Fruit fly (Drosophila melanogaster) whole organism, embryonic: Measurements from ENCODE around the gene CG10621.

Experiments
- Antp ChIP-seq: fragments of 200-800 bp; sonication (Bioruptor generic); optimal IDR thresholded peaks from 3 replicates; lab custom pipeline; 2016; ENCODE audit warnings: missing biosample characterization, missing genetic modification characterization
- Bgb ChIP-seq: fragments of 200-800 bp; sonication (Bioruptor generic); IDR thresholded peaks from 2 replicates; pipeline ENCODE4 v1.3.6; 2022; ENCODE audit warnings: missing biosample characterization, missing genetic modification characterization; ENCODE audit not compliant: partially characterized antibody
- CG10267 ChIP-seq: fragments of 200-800 bp; sonication (Bioruptor generic); optimal IDR thresholded peaks from 2 replicates; lab custom pipeline; 2018; ENCODE audit warnings: missing biosample characterization, mild to moderate bottlenecking, missing genetic modification characterization, moderate library complexity
- CG12659 ChIP-seq: fragments of 200-800 bp; sonication (Bioruptor generic); optimal IDR thresholded peaks from 3 replicates; lab custom pipeline; 2017; ENCODE audit warnings: mild to moderate bottlenecking, missing biosample characterization, missing genetic modification reagents, missing genetic modification characterization
- CG14860 ChIP-seq: fragments of 200-800 bp; sonication (Bioruptor generic); IDR thresholded peaks from 3 replicates; pipeline ENCODE4 v1.3.6; 2022; ENCODE audit warnings: missing biosample characterization, missing genetic modification characterization; ENCODE audit not compliant: partially characterized antibody
- CG15073 ChIP-seq: fragments of 200-800 bp; sonication (Bioruptor generic); optimal IDR thresholded peaks from 2 replicates; lab custom pipeline; 2016; ENCODE audit warnings: missing biosample characterization, missing genetic modification characterization
- CG15514 ChIP-seq: fragments of 200-800 bp; sonication (Bioruptor generic); optimal IDR thresholded peaks from 3 replicates; lab custom pipeline; 2017; ENCODE audit warnings: missing biosample characterization, missing genetic modification characterization, mild to moderate bottlenecking, moderate library complexity, missing genetic modification reagents
- CG18011 ChIP-seq: fragments of 200-800 bp; sonication (Bioruptor generic); optimal IDR thresholded peaks from 2 replicates; lab custom pipeline; 2017; ENCODE audit warnings: missing biosample characterization, missing genetic modification characterization, mild to moderate bottlenecking, moderate library complexity, missing genotype
- CG2678 ChIP-seq: fragments of 200-800 bp; sonication (Bioruptor generic); optimal IDR thresholded peaks from 3 replicates; lab custom pipeline; 2019; ENCODE audit warnings: missing biosample characterization, mild to moderate bottlenecking, missing genetic modification characterization, moderate library complexity
- CG31365 ChIP-seq: fragments of 200-800 bp; sonication (Bioruptor generic); optimal IDR thresholded peaks from 2 replicates; lab custom pipeline; 2018; ENCODE audit warnings: missing biosample characterization, mild to moderate bottlenecking, missing genetic modification characterization
- CG3281 ChIP-seq: fragments of 200-800 bp; sonication (Bioruptor generic); optimal IDR thresholded peaks from 3 replicates; lab custom pipeline; 2017; ENCODE audit warnings: missing biosample characterization, mild to moderate bottlenecking, missing genetic modification characterization
- CG3838 ChIP-seq: fragments of 200-800 bp; sonication (Bioruptor generic); optimal IDR thresholded peaks from 3 replicates; lab custom pipeline; 2016; ENCODE audit warnings: missing biosample characterization, missing genetic modification characterization
- CG3847 ChIP-seq: fragments of 200-800 bp; sonication (Bioruptor generic); IDR thresholded peaks from 2 replicates; pipeline ENCODE4 v1.3.6; 2022; ENCODE audit warnings: missing biosample characterization, missing genetic modification characterization
- CG4282 ChIP-seq: fragments of 200-800 bp; sonication (Bioruptor generic); optimal IDR thresholded peaks from 2 replicates; lab custom pipeline; 2016; ENCODE audit warnings: missing biosample characterization, missing genetic modification characterization
- CG6791 ChIP-seq: fragments of 200-800 bp; sonication (Bioruptor generic); IDR thresholded peaks from 3 replicates; pipeline ENCODE4 v1.3.6; 2022; ENCODE audit warnings: missing biosample characterization, missing genetic modification characterization; ENCODE audit not compliant: partially characterized antibody
- CG7556 ChIP-seq: fragments of 200-800 bp; sonication (Bioruptor generic); optimal IDR thresholded peaks from 2 replicates; lab custom pipeline; 2017; ENCODE audit warnings: missing biosample characterization, mild to moderate bottlenecking, missing genetic modification characterization
- D19A ChIP-seq: fragments of 200-800 bp; optimal IDR thresholded peaks from 3 replicates; lab custom pipeline; 2019; ENCODE audit warnings: missing biosample characterization, mild to moderate bottlenecking, missing genetic modification characterization, moderate library complexity
- Dip3 ChIP-seq: fragments of 200-800 bp; sonication (Bioruptor generic); optimal IDR thresholded peaks from 3 replicates; lab custom pipeline; 2016; ENCODE audit warnings: missing biosample characterization, missing genetic modification characterization
- E2f2 ChIP-seq: fragments of 200-800 bp; sonication (Bioruptor generic); IDR thresholded peaks from 2 replicates; pipeline ENCODE4 v1.3.6; 2022; ENCODE audit warnings: missing biosample characterization, missing genetic modification characterization
- Eip74EF ChIP-seq, 2 experiments: fragments of 200-800 bp in 1 of 2; fragments of >200 bp in 1 of 2; sonication (Bioruptor generic) in 1 of 2; optimal IDR thresholded peaks; 2 replicates each; lab custom pipeline; 2017 to 2019; ENCODE audit warnings: missing biosample characterization in 2 of 2, missing genetic modification characterization in 2 of 2, mild to moderate bottlenecking in 1 of 2, moderate library complexity in 1 of 2
- Hsf ChIP-seq: fragments of 200-800 bp; sonication (Bioruptor generic); optimal IDR thresholded peaks from 3 replicates; lab custom pipeline; 2016; ENCODE audit warnings: missing biosample characterization, missing genetic modification characterization
- NfI ChIP-seq: fragments of 200-800 bp; sonication (Bioruptor generic); optimal IDR thresholded peaks from 3 replicates; lab custom pipeline; 2018; ENCODE audit warnings: missing biosample characterization, mild to moderate bottlenecking, missing genetic modification characterization, moderate library complexity
- PHDP ChIP-seq: fragments of 200-800 bp; sonication (Bioruptor generic); optimal IDR thresholded peaks from 3 replicates; lab custom pipeline; 2018; ENCODE audit warnings: missing biosample characterization, mild to moderate bottlenecking, missing genetic modification characterization, moderate library complexity
- Ptx1 ChIP-seq: fragments of 200-800 bp; sonication (Bioruptor generic); IDR thresholded peaks from 2 replicates; pipeline ENCODE4 v1.3.6; 2022; ENCODE audit warnings: missing biosample characterization, missing genetic modification characterization
- Sox100B ChIP-seq: fragments of 200-800 bp; sonication (Bioruptor generic); optimal IDR thresholded peaks from 3 replicates; lab custom pipeline; 2018; ENCODE audit warnings: missing biosample characterization, mild to moderate bottlenecking, missing genetic modification characterization
- Sry-β ChIP-seq: fragments of 200-800 bp; sonication (Bioruptor generic); optimal IDR thresholded peaks from 2 replicates; lab custom pipeline; 2018; ENCODE audit warnings: missing biosample characterization, mild to moderate bottlenecking, missing genetic modification characterization, moderate library complexity
- chn ChIP-seq: fragments of 200-800 bp; sonication (Bioruptor generic); optimal IDR thresholded peaks from 2 replicates; lab custom pipeline; 2016; ENCODE audit warnings: missing biosample characterization, missing genetic modification characterization
- crp ChIP-seq, 2 experiments: fragments of 200-800 bp; sonication (Bioruptor generic); optimal IDR thresholded peaks; 2 replicates in 1 of 2; 3 replicates in 1 of 2; lab custom pipeline; 2017; ENCODE audit warnings: missing biosample characterization in 2 of 2, missing genetic modification characterization in 2 of 2, mild to moderate bottlenecking in 1 of 2, moderate library complexity in 1 of 2
- dati ChIP-seq: fragments of 200-800 bp; sonication (Bioruptor generic); IDR thresholded peaks from 2 replicates; pipeline ENCODE4 v1.3.6; 2022; ENCODE audit warnings: missing biosample characterization, missing genetic modification characterization
- gfzf ChIP-seq: fragments of 200-800 bp; sonication (Bioruptor generic); optimal IDR thresholded peaks from 2 replicates; lab custom pipeline; 2016; ENCODE audit warnings: missing biosample characterization, mild to moderate bottlenecking, missing genetic modification characterization, moderate library complexity
- hbn ChIP-seq: fragments of 200-800 bp; sonication (Bioruptor generic); IDR thresholded peaks from 2 replicates; pipeline ENCODE4 v1.3.6; 2022; ENCODE audit warnings: missing biosample characterization, missing genetic modification characterization; ENCODE audit not compliant: partially characterized antibody
- hkb ChIP-seq, 2 experiments: fragments of 200-800 bp in 1 of 2; fragments of >200 bp in 1 of 2; sonication (Bioruptor generic) in 1 of 2; IDR thresholded peaks in 1 of 2; optimal IDR thresholded peaks in 1 of 2; 2 replicates each; pipeline versions ENCODE4 v1.3.6 to Lab custom; 2017 to 2022; ENCODE audit warnings: missing biosample characterization in 1 of 2, missing genetic modification characterization in 1 of 2
- kah ChIP-seq: fragments of 200-800 bp; sonication (Bioruptor generic); optimal IDR thresholded peaks from 2 replicates; lab custom pipeline; 2018; ENCODE audit warnings: missing biosample characterization, mild to moderate bottlenecking, missing genetic modification characterization
- maf-S ChIP-seq: fragments of 200-800 bp; sonication (Bioruptor generic); optimal IDR thresholded peaks from 2 replicates; lab custom pipeline; 2016; ENCODE audit warnings: missing biosample characterization, missing genetic modification characterization
- nerfin-1 ChIP-seq: fragments of 200-800 bp; sonication (Bioruptor generic); optimal IDR thresholded peaks from 3 replicates; lab custom pipeline; 2019; ENCODE audit warnings: missing biosample characterization, mild to moderate bottlenecking, missing genetic modification characterization, moderate library complexity
- pb ChIP-seq: fragments of 200-800 bp; sonication (Bioruptor generic); optimal IDR thresholded peaks from 3 replicates; lab custom pipeline; 2016; ENCODE audit warnings: missing biosample characterization, missing genetic modification characterization
- pros ChIP-seq: fragments of 200-800 bp; sonication (Bioruptor generic); optimal IDR thresholded peaks from 3 replicates; lab custom pipeline; 2019; ENCODE audit warnings: missing biosample characterization, mild to moderate bottlenecking, missing genetic modification characterization, moderate library complexity
- rib ChIP-seq: fragments of 200-800 bp; sonication (Bioruptor generic); IDR thresholded peaks from 2 replicates; pipeline ENCODE4 v1.3.6; 2022; ENCODE audit warnings: missing biosample characterization, missing genetic modification characterization
- shn ChIP-seq: fragments of 200-800 bp; sonication (Bioruptor generic); optimal IDR thresholded peaks from 3 replicates; lab custom pipeline; 2016; ENCODE audit warnings: missing biosample characterization, missing genetic modification characterization
- sna ChIP-seq: fragments of 200-800 bp; sonication (Bioruptor generic); IDR thresholded peaks from 2 replicates; pipeline ENCODE4 v1.3.6; 2022; ENCODE audit warnings: missing biosample characterization, missing genetic modification characterization; ENCODE audit not compliant: partially characterized antibody
- sob ChIP-seq: fragments of 200-800 bp; sonication (Bioruptor generic); IDR thresholded peaks from 2 replicates; pipeline ENCODE4 v1.3.6; 2022; ENCODE audit warnings: missing biosample characterization, missing genetic modification characterization
- sr ChIP-seq: fragments of 200-800 bp; sonication (Bioruptor generic); IDR thresholded peaks from 3 replicates; pipeline ENCODE4 v1.3.6; 2022; ENCODE audit warnings: missing biosample characterization, missing genetic modification characterization
- tna ChIP-seq: fragments of 200-800 bp; sonication (Bioruptor generic); IDR thresholded peaks from 2 replicates; pipeline ENCODE4 v1.3.6; 2022; ENCODE audit warnings: missing biosample characterization, missing genetic modification characterization; ENCODE audit not compliant: partially characterized antibody
- twi ChIP-seq: fragments of 200-800 bp; optimal IDR thresholded peaks from 2 replicates; lab custom pipeline; 2019; ENCODE audit warnings: missing biosample characterization, mild to moderate bottlenecking, missing genetic modification characterization, moderate library complexity

Gene CG10621

dm6 chr2L:18974063-18974779 lies 20.0 kb upstream of the CG10621 start, which contains the start of the genes L2HGDH and CG10431 (continued):
- 0 out of 2 replicates have a peak, but pooled peaks have one; percentile 7 for TF ChIP-seq sob

DNA sequence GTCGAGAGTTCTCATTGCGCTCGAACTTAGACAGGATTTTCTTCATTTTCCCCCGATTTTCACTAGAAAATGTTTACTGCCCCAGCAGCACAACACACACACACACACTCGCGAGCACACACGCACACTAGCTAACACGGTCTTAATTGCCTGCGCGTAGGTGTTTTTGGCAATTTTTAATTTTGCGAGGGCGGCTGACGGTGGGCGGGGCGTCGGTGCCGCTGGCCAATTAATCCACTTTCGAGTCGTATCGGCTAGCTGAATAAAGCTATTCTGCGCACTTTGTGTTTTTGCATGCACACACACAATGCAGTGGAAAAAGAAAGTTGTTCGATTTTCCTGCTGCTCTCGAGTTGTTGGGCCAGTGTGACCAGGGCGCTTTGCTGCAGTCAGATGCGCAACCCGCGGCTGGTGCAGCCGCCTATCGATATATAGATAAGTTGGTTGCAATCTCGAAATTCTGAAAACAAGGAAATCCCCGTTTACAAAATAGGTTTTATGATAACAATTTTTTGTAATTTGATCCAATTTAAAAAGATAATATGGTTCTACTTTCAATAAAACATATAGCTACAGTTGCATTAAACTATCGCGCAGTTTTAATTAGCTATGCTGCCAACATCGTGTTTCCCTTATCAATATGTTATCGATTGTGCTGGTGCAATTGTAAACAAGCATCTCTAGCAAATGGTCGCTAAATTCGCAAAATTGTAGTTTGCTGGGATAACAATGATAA lies 14.3 kb upstream of the CG10621 start, which contains the start of the genes Nak and Tango6:
Gene Nak, minus strand, starts transcription at position 375 of the 736 bp plus-strand sequence.
Gene Tango6, plus strand, starts transcription at position 659 of the 736 bp plus-strand sequence.
- peak; percentile 83 for TF ChIP-seq CG6791 (GFP tag; lab: Robert Waterston, UW)
- peak; percentile 45 for TF ChIP-seq E2f2 (GFP tag; lab: Robert Waterston, UW)
- TF ChIP-seq rib (GFP tag; lab: Robert Waterston, UW), result peak; percentile 82
- TF ChIP-seq Ptx1 (GFP tag; lab: Robert Waterston, UW), result 0 out of 2 replicates have a peak, but pooled peaks have one; percentile 26
- peak; percentile 98 for TF ChIP-seq sna (GFP tag; lab: Robert Waterston, UW)
- TF ChIP-seq shn (GFP tag; lab: Kevin White, UChicago), result peak; percentile 23
- TF ChIP-seq gfzf (GFP tag; lab: Kevin White, UChicago), result peak; percentile 80
- TF ChIP-seq CG14860 (GFP tag; lab: Robert Waterston, UW), result peak; percentile 95
- TF ChIP-seq CG2678 (tag; lab: Kevin White, UChicago), result peak; percentile 28
- TF ChIP-seq CG31365 (tag; lab: Kevin White, UChicago), result no peak
- no peak for TF ChIP-seq pros (GFP tag; lab: Kevin White, UChicago)
- no peak for TF ChIP-seq CG18011 (GFP tag; lab: Kevin White, UChicago)
- TF ChIP-seq D19A (tag; lab: Kevin White, UChicago), result no peak
- peak; percentile 22 for TF ChIP-seq chn (GFP tag; lab: Kevin White, UChicago)
- TF ChIP-seq CG12659 (GFP tag; lab: Kevin White, UChicago), result peak; percentile 68
- TF ChIP-seq hbn (GFP tag; lab: Robert Waterston, UW), result peak; percentile 90
- peak; percentile 34 for TF ChIP-seq CG15514 (GFP tag; lab: Kevin White, UChicago)
- no peak for TF ChIP-seq CG3281 (GFP tag; lab: Kevin White, UChicago)
- no peak for TF ChIP-seq CG4282
- peak; percentile 13 for TF ChIP-seq Sox100B (GFP tag; lab: Kevin White, UChicago)
- TF ChIP-seq Bgb (GFP tag; lab: Robert Waterston, UW), result peak; percentile 87
- peak; percentile 76 for TF ChIP-seq CG10267
- TF ChIP-seq nerfin-1, result peak; percentile 4
- no peak for TF ChIP-seq Eip74EF (GFP tag; optimal IDR thresholded peaks at IDR 0.05; lab: Kevin White, UChicago)
- no peak for TF ChIP-seq CG15073
- peak in 1 of 2 experiments; percentile 69 for TF ChIP-seq crp (GFP tag; optimal IDR thresholded peaks at IDR 0.05; lab: Kevin White, UChicago)
- no peak for TF ChIP-seq kah (GFP tag; lab: Kevin White, UChicago)
- TF ChIP-seq CG3847 (GFP tag; lab: Robert Waterston, UW), result peak; percentile 40; the same call in 1 of the 2 replicates
- TF ChIP-seq dati, result no peak
- peak; percentile 39 for TF ChIP-seq twi (tag; lab: Kevin White, UChicago)
- TF ChIP-seq Sry-β (GFP tag; lab: Kevin White, UChicago), result peak; percentile 83
- TF ChIP-seq Dip3 (GFP tag; lab: Kevin White, UChicago), result peak; percentile 39
- peak; percentile 10 for TF ChIP-seq CG3838 (GFP tag; lab: Kevin White, UChicago)
- peak; percentile 58; the same call in 1 of the 3 replicates for TF ChIP-seq sr (GFP tag; lab: Robert Waterston, UW)
- TF ChIP-seq PHDP, result no peak
- TF ChIP-seq CG7556 (GFP tag; lab: Kevin White, UChicago), result peak; percentile 1
- peak; percentile 25 for TF ChIP-seq pb (GFP tag; lab: Kevin White, UChicago)
- TF ChIP-seq hkb (optimal IDR thresholded peaks at IDR 0.05; lab: Kevin White, UChicago), result peak; percentile 90
- no peak for TF ChIP-seq hkb (GFP tag; IDR thresholded peaks at IDR 0.05; lab: Robert Waterston, UW)
- peak; percentile 0 for TF ChIP-seq maf-S (GFP tag; lab: Kevin White, UChicago)
- TF ChIP-seq Antp (GFP tag; lab: Kevin White, UChicago), result peak; percentile 6
- TF ChIP-seq NfI (GFP tag; lab: Kevin White, UChicago), result peak; percentile 16
- peak; percentile 10 for TF ChIP-seq Hsf (GFP tag; lab: Kevin White, UChicago)
- TF ChIP-seq tna (GFP tag; lab: Robert Waterston, UW), result peak; percentile 79
